Fruit fly (Drosophila melanogaster): ENCODE data around the gene hydra.

The hydra gene

DNA sequence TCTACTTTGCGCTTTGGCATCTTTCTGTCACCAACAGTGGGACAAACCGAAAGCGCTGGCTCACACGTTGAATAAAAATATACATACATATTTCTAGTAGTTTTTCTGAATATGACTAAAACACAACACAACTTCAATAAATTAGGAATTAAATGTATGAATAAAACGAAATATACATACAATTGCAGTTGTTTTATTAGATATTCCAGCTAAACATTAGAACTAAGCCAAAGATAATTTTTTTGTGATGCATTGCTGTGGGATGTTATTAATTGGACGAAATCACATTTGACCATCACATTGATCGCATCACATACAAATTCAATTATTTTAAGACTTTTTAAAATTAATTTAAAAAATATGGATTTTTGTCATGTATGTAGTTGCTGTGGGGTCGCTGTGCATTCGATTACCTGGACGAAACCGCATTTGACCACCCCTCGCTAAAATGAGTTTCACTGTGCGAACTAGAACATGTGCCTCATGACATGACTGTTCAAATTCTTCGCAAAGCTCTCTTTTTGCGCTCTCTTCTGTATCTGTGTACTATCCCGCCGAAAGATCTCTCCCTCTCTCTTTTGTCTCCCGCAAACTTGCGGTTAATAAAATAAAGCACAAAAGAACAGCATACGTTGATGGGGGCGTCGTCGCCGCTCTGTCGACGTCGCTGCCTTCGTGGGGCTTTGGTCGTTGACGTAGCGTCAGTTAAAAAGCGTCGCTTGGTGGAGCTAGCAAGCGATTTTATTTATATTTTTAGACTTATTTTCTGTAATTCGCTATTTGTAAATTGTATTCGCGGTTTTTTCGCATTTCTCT lies 20.1 kb downstream of the hydra start, which contains the start of gene Cyp6v1 (continued):
- TF ChIP-seq CG4318 (GFP tag; optimal IDR thresholded peaks at IDR 0.05) = peak; percentile 87
- peak; percentile 83 for TF ChIP-seq Blimp-1 (GFP tag; optimal IDR thresholded peaks at IDR 0.05)
- peak; percentile 77 for TF ChIP-seq dac (GFP tag; optimal IDR thresholded peaks at IDR 0.05)
- TF ChIP-seq salr (GFP tag; optimal IDR thresholded peaks at IDR 0.05) = peak; percentile 5 to 88
- TF ChIP-seq Lpt (GFP tag; optimal IDR thresholded peaks at IDR 0.05) = peak; percentile 46
- peak; percentile 74 for TF ChIP-seq net (GFP tag; optimal IDR thresholded peaks at IDR 0.05)
- peak; percentile 76 for TF ChIP-seq acj6 (GFP tag; optimal IDR thresholded peaks at IDR 0.05)
- TF ChIP-seq CG8319 (GFP tag; optimal IDR thresholded peaks at IDR 0.05) = peak; percentile 65
- peak; percentile 64 for TF ChIP-seq Sox102F (GFP tag; optimal IDR thresholded peaks at IDR 0.05)
- TF ChIP-seq topi (GFP tag; optimal IDR thresholded peaks at IDR 0.05) = peak; percentile 86

DNA sequence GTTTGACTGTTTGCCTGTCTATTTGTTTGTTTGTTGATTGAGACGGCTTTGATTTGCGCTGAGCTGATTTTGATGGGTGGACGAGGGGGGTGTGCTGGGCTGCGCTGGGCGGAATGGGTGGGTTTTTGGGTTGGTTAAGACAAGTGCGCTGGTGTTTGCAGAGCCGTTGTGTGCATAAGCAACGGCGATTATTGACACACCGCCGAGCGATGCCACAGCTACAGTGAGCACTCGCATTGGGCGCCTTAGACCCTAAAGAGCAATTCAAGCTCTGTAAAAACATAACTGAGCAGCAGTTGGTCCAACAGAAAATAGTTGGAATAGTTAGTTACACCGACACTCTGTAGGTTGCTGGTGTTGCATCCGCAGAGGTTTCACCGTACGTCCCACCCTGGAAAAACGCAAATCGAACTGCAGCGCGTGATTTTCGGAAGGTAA lies 21.9 kb downstream of the hydra start:
- TF ChIP-seq achi (GFP tag; optimal IDR thresholded peaks at IDR 0.05) (peak; percentile 54), CG11762 (GFP tag; optimal IDR thresholded peaks at IDR 0.05; ENCODE audit: insufficient read depth) (peak; percentile 13), dsx (GFP tag; optimal IDR thresholded peaks at IDR 0.05; ENCODE audit: poor library complexity, severe bottlenecking) (no peak), Eip78C (GFP tag) (peak; percentile 63), Hr39 (GFP tag; optimal IDR thresholded peaks at IDR 0.05) (peak; percentile 77), CG10631 (GFP tag; optimal IDR thresholded peaks at IDR 0.05) (peak; percentile 54), CG4318 (GFP tag; optimal IDR thresholded peaks at IDR 0.05) (peak; percentile 10), fd59A (GFP tag; optimal IDR thresholded peaks at IDR 0.05) (peak; percentile 15), CG1621 (tag; optimal IDR thresholded peaks at IDR 0.05) (no peak), CG6276 (GFP tag; optimal IDR thresholded peaks at IDR 0.05) (no peak), Eip75B (GFP tag; optimal IDR thresholded peaks at IDR 0.05) (peak; percentile 46), fkh (GFP tag; optimal IDR thresholded peaks at IDR 0.05) (peak; percentile 96), Hr38 (GFP tag; optimal IDR thresholded peaks at IDR 0.05) (no peak), CG8119 (GFP tag; IDR thresholded peaks at IDR 0.05) (no peak), eg (GFP tag; IDR thresholded peaks at IDR 0.05) (peak; percentile 65; the same call in 2 of the 3 replicates), OdsH (GFP tag; optimal IDR thresholded peaks at IDR 0.05) (peak; percentile 53), CG31627 (GFP tag; optimal IDR thresholded peaks at IDR 0.05) (peak; percentile 76), CG6792 (GFP tag; optimal IDR thresholded peaks at IDR 0.05) (peak; percentile 55), net (GFP tag; optimal IDR thresholded peaks at IDR 0.05) (peak; percentile 41), lz (GFP tag; optimal IDR thresholded peaks at IDR 0.05) (peak; percentile 54), esn (GFP tag; optimal IDR thresholded peaks at IDR 0.05) (peak; percentile 58), Smox (GFP tag; optimal IDR thresholded peaks at IDR 0.05) (peak; percentile 49), Blimp-1 (GFP tag; optimal IDR thresholded peaks at IDR 0.05) (peak; percentile 4), Lpt (GFP tag; optimal IDR thresholded peaks at IDR 0.05) (no peak), Gug (GFP tag; IDR thresholded peaks at IDR 0.05) (peak; percentile 64), CG7368 (GFP tag; optimal IDR thresholded peaks at IDR 0.05) (peak; percentile 41), pdm3 (GFP tag; optimal IDR thresholded peaks at IDR 0.05) (peak; percentile 40), Ets96B (tag; optimal IDR thresholded peaks at IDR 0.05) (peak; percentile 21), CG15336 (GFP tag; IDR thresholded peaks at IDR 0.05) (peak; percentile 43; the same call in 1 of the 2 replicates), Ets21C (GFP tag; optimal IDR thresholded peaks at IDR 0.05) (peak; percentile 53), fd85E (GFP tag; optimal IDR thresholded peaks at IDR 0.05) (no peak), CG11902 (GFP tag; optimal IDR thresholded peaks at IDR 0.05) (peak; percentile 71), CG3032 (tag; optimal IDR thresholded peaks at IDR 0.05) (no peak), Eip93F (GFP tag; optimal IDR thresholded peaks at IDR 0.05) (no peak), Sox14 (GFP tag; optimal IDR thresholded peaks at IDR 0.05) (peak; percentile 53), salr (GFP tag; optimal IDR thresholded peaks at IDR 0.05) (no peak), CG8319 (GFP tag; optimal IDR thresholded peaks at IDR 0.05) (peak; percentile 42), Hr4 (GFP tag; optimal IDR thresholded peaks at IDR 0.05) (peak; percentile 57), topi (GFP tag; optimal IDR thresholded peaks at IDR 0.05) (peak; percentile 55), spab (GFP tag; optimal IDR thresholded peaks at IDR 0.05) (peak; percentile 4), CG11294 (GFP tag; IDR thresholded peaks at IDR 0.05) (0 out of 2 replicates have a peak, but pooled peaks have one; percentile 15), CG9139 (GFP tag; optimal IDR thresholded peaks at IDR 0.05) (no peak), acj6 (GFP tag; optimal IDR thresholded peaks at IDR 0.05) (peak; percentile 48), CG3919 (GFP tag; optimal IDR thresholded peaks at IDR 0.05) (peak; percentile 60)

Data from whole organism, prepupa.